Worm (Caenorhabditis elegans): Measurements from ENCODE around the gene lec-11.

The lec-11 gene

ce11 chrIV:6585397-6585921, 4.5 kb downstream of the lec-11 start, which contains the start of the genes F38A5.2 and dnj-11 (continued):
- TF ChIP-seq sem-4 (tag; optimal IDR thresholded peaks at IDR 0.05) (peak; percentile 50), lin-11 (tag; optimal IDR thresholded peaks at IDR 0.05) (peak; percentile 83), nhr-6 (tag; optimal IDR thresholded peaks at IDR 0.05) (no peak)

DNA sequence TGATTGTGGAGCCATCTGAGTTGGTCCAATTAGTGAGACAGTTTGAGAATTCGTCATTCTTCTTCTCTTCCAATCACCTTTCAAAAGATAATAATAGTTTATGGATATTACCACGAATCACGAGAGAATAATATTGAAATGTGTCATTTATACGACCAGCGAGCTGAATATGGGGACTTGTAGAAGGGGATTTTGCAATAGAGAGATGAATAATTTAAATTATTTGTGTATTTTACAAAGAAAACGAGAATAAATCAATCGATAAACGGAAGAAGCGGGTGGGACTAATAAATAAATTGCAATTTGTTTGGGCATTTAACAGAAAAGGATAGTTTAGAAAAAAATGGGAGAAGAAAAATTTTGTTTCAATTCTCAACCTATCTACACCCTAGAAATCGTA, 7.3 kb downstream of the lec-11 start, which contains the start of gene odr-8:
odr-8 (minus strand) TSS at position 101 of the 400 bp plus-strand sequence.
- TF ChIP-seq Y55F3AM.14 (GFP tag; optimal IDR thresholded peaks at IDR 0.05) (no peak), snpc-4 (tag; optimal IDR thresholded peaks at IDR 0.05) (no peak), nhr-77 (tag; optimal IDR thresholded peaks at IDR 0.05) (no peak), sem-4 (tag; optimal IDR thresholded peaks at IDR 0.05) (no peak), R02D3.7 (tag; optimal IDR thresholded peaks at IDR 0.05) (no peak), nhr-10 (tag; optimal IDR thresholded peaks at IDR 0.05) (no peak), C34F6.9 (tag; optimal IDR thresholded peaks at IDR 0.05) (no peak), ztf-1 (GFP tag; conservative IDR thresholded peaks at IDR 0.05) (no peak), sma-9 (GFP tag; optimal IDR thresholded peaks at IDR 0.05) (no peak), sma-9 (tag; optimal IDR thresholded peaks at IDR 0.05) (no peak), dmd-4 (tag; optimal IDR thresholded peaks at IDR 0.05) (no peak), ama-1 (optimal IDR thresholded peaks at IDR 0.05) (no peak), gmeb-1 (tag; optimal IDR thresholded peaks at IDR 0.05) (no peak)

DNA sequence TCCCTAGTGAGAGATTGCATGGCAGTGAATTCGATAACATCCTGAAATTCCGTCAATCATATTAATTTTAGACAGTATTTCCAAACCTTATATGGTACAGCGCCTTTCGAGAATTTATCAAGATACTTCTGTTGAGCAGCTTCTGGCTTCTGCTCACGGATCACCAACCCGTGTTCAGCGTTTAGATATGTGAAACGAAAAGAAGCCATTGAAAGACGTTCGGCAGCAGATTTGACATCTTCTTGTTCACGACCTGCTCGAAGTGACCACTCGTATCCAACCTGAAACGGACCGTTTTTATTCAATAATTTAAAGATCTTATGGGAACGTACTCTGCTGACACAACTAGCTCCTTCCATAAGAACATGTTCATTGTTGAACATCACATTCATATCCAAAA, 8.3 kb downstream of the lec-11 start:
- no peak for TF ChIP-seq aly-2 (tag; optimal IDR thresholded peaks at IDR 0.05)
- TF ChIP-seq fos-1 (tag; optimal IDR thresholded peaks at IDR 0.05): no peak
- no peak for TF ChIP-seq elt-1 (tag; optimal IDR thresholded peaks at IDR 0.05)
- no peak for TF ChIP-seq lsy-2 (tag; optimal IDR thresholded peaks at IDR 0.05)
- TF ChIP-seq ceh-16 (tag; optimal IDR thresholded peaks at IDR 0.05): no peak
- TF ChIP-seq ztf-11 (tag; optimal IDR thresholded peaks at IDR 0.05): no peak
- no peak for TF ChIP-seq unc-62 (GFP tag; optimal IDR thresholded peaks at IDR 0.05)

ce11 chrIV:6577914-6578313, 12.0 kb downstream of the lec-11 start, which contains the start of gene C43G2.3:
Gene C43G2.3 (plus strand): TSS chrIV:6578214.
- TF ChIP-seq ceh-82 (tag; optimal IDR thresholded peaks at IDR 0.05) (no peak), lin-13 (GFP tag; optimal IDR thresholded peaks at IDR 0.05) (no peak), unc-39 (tag; optimal IDR thresholded peaks at IDR 0.05) (no peak), nhr-12 (tag; optimal IDR thresholded peaks at IDR 0.05) (no peak), nhr-6 (tag; optimal IDR thresholded peaks at IDR 0.05) (no peak), sma-3 (GFP tag; optimal IDR thresholded peaks at IDR 0.05) (no peak), alr-1 (tag; optimal IDR thresholded peaks at IDR 0.05) (no peak), ztf-4 (tag; optimal IDR thresholded peaks at IDR 0.05) (no peak), nhr-11 (tag; optimal IDR thresholded peaks at IDR 0.05) (no peak), skn-1 (tag; optimal IDR thresholded peaks at IDR 0.05) (no peak), nhr-21 (tag; optimal IDR thresholded peaks at IDR 0.05) (no peak)

DNA sequence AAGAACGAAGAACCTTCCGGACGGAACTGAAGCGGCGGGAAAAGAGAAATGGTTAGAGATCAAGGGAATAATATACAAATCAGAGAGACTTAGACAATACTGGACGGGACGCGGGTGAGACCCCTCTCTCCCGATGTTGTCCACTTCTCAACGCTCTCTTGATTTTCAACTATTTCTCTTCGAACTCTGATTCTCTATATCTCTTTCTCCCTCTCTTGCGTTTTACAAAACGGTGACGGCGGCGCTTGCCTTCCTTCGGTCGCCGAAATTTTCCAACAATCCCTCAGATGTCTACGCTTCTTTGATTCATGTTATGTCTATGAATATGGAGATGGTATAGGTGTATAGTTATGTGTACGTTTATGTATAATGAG, 13.2 kb downstream of the lec-11 start:
- TF ChIP-seq snpc-4 (tag; optimal IDR thresholded peaks at IDR 0.05) (no peak), ztf-11 (tag; optimal IDR thresholded peaks at IDR 0.05) (no peak), zag-1 (tag; optimal IDR thresholded peaks at IDR 0.05) (no peak), F13H6.1 (tag; optimal IDR thresholded peaks at IDR 0.05) (peak; percentile 80), nhr-11 (tag; optimal IDR thresholded peaks at IDR 0.05) (no peak), blmp-1 (tag; optimal IDR thresholded peaks at IDR 0.05; ENCODE audit: insufficient read depth) (peak; percentile 9), sma-9 (GFP tag; optimal IDR thresholded peaks at IDR 0.05) (peak; percentile 59), sma-9 (tag; optimal IDR thresholded peaks at IDR 0.05) (no peak), egl-27 (tag; optimal IDR thresholded peaks at IDR 0.05) (peak; percentile 57), nhr-6 (tag; optimal IDR thresholded peaks at IDR 0.05) (no peak), nhr-77 (tag; optimal IDR thresholded peaks at IDR 0.05) (no peak), ama-1 (optimal IDR thresholded peaks at IDR 0.05) (no peak), nhr-23 (tag; optimal IDR thresholded peaks at IDR 0.05) (no peak), sem-4 (tag; optimal IDR thresholded peaks at IDR 0.05) (no peak), dmd-4 (tag; optimal IDR thresholded peaks at IDR 0.05) (no peak), ztf-1 (GFP tag; conservative IDR thresholded peaks at IDR 0.05) (no peak), R02D3.7 (tag; optimal IDR thresholded peaks at IDR 0.05) (no peak), nhr-129 (tag; optimal IDR thresholded peaks at IDR 0.05) (peak; percentile 50), lin-11 (tag; optimal IDR thresholded peaks at IDR 0.05) (no peak), ZK546.5 (tag; optimal IDR thresholded peaks at IDR 0.05) (no peak), unc-62 (GFP tag; optimal IDR thresholded peaks at IDR 0.05) (no peak), elt-1 (tag; optimal IDR thresholded peaks at IDR 0.05) (no peak), nhr-25 (tag; optimal IDR thresholded peaks at IDR 0.05) (peak; percentile 59), fos-1 (tag; optimal IDR thresholded peaks at IDR 0.05) (peak; percentile 17), crh-2 (tag; optimal IDR thresholded peaks at IDR 0.05) (peak; percentile 56), lin-13 (GFP tag; optimal IDR thresholded peaks at IDR 0.05) (peak; percentile 24), mab-5 (tag; optimal IDR thresholded peaks at IDR 0.05) (no peak), ceh-82 (tag; optimal IDR thresholded peaks at IDR 0.05) (no peak), peb-1 (tag; optimal IDR thresholded peaks at IDR 0.05) (no peak), C34F6.9 (tag; optimal IDR thresholded peaks at IDR 0.05) (peak; percentile 40), Y55F3AM.14 (GFP tag; optimal IDR thresholded peaks at IDR 0.05) (no peak), sma-3 (GFP tag; optimal IDR thresholded peaks at IDR 0.05) (peak; percentile 59), mdl-1 (tag; optimal IDR thresholded peaks at IDR 0.05) (no peak), aly-2 (tag; optimal IDR thresholded peaks at IDR 0.05) (no peak), alr-1 (tag; optimal IDR thresholded peaks at IDR 0.05) (no peak)

Data from whole organism, L2 larva.